Fruit fly (Drosophila melanogaster) whole organism, prepupa: ENCODE results near the gene msl-2.
A peak's percentile ranks its signal among the peaks of the same experiment; 100 is the strongest.

Experiments
- CG10631 ChIP-seq: fragments of 200-800 bp; sonication (Bioruptor generic); optimal IDR thresholded peaks from 2 replicates; lab custom pipeline; 2016; ENCODE audit warnings: missing biosample characterization, missing genetic modification characterization
- CG10669 ChIP-seq: fragments of 200-800 bp; sonication (Bioruptor generic); optimal IDR thresholded peaks from 3 replicates; lab custom pipeline; 2018; ENCODE audit warnings: missing biosample characterization, mild to moderate bottlenecking, missing genetic modification characterization, moderate library complexity
- CG11902 ChIP-seq: fragments of 200-800 bp; sonication (Bioruptor generic); optimal IDR thresholded peaks from 3 replicates; lab custom pipeline; 2016; ENCODE audit warnings: missing biosample characterization, missing genetic modification characterization
- CG1621 ChIP-seq: fragments of 200-800 bp; sonication (Bioruptor generic); optimal IDR thresholded peaks from 3 replicates; lab custom pipeline; 2018; ENCODE audit warnings: missing biosample characterization, mild to moderate bottlenecking, missing genetic modification characterization
- CG16779 ChIP-seq: fragments of 200-800 bp; sonication (Bioruptor generic); optimal IDR thresholded peaks from 3 replicates; lab custom pipeline; 2017; ENCODE audit warnings: missing biosample characterization, mild to moderate bottlenecking, missing genetic modification characterization
- CG3032 ChIP-seq: fragments of 200-800 bp; optimal IDR thresholded peaks from 2 replicates; lab custom pipeline; 2019; ENCODE audit warnings: missing biosample characterization, mild to moderate bottlenecking, missing genetic modification characterization, moderate library complexity
- CG32006 ChIP-seq: fragments of 200-800 bp; sonication (Bioruptor generic); optimal IDR thresholded peaks from 3 replicates; lab custom pipeline; 2017; ENCODE audit warnings: missing biosample characterization, mild to moderate bottlenecking, missing genetic modification characterization
- CG34406 ChIP-seq: fragments of 200-800 bp; sonication (Bioruptor generic); optimal IDR thresholded peaks from 3 replicates; lab custom pipeline; 2016; ENCODE audit warnings: missing biosample characterization, missing genetic modification characterization
- CG3919 ChIP-seq: fragments of 200-800 bp; sonication (Bioruptor generic); optimal IDR thresholded peaks from 3 replicates; lab custom pipeline; 2016; ENCODE audit warnings: missing biosample characterization, missing genetic modification characterization
- CG4318 ChIP-seq: fragments of 200-800 bp; sonication (Bioruptor generic); optimal IDR thresholded peaks from 3 replicates; lab custom pipeline; 2017; ENCODE audit warnings: missing biosample characterization, mild to moderate bottlenecking, missing genetic modification characterization
- CG6163 ChIP-seq: fragments of 200-800 bp; sonication (Bioruptor generic); IDR thresholded peaks from 3 replicates; pipeline ENCODE4 v1.3.6; 2022; ENCODE audit warnings: missing biosample characterization, missing genetic modification characterization
- CG6276 ChIP-seq: fragments of 200-800 bp; sonication (Bioruptor generic); optimal IDR thresholded peaks from 2 replicates; lab custom pipeline; 2017; ENCODE audit warnings: missing biosample characterization, mild to moderate bottlenecking, missing genetic modification characterization
- CG6792 ChIP-seq: fragments of 200-800 bp; sonication (Bioruptor generic); optimal IDR thresholded peaks from 3 replicates; lab custom pipeline; 2016; ENCODE audit warnings: missing biosample characterization, missing genetic modification characterization
- CG6808 ChIP-seq: fragments of 200-800 bp; sonication (Bioruptor generic); optimal IDR thresholded peaks from 3 replicates; lab custom pipeline; 2017; ENCODE audit warnings: missing biosample characterization, missing genetic modification characterization, mild to moderate bottlenecking, moderate library complexity, missing genetic modification reagents
- CG6854 ChIP-seq: fragments of 200-800 bp; sonication (Bioruptor generic); optimal IDR thresholded peaks from 2 replicates; lab custom pipeline; 2017; ENCODE audit warnings: missing biosample characterization, mild to moderate bottlenecking, missing genetic modification characterization
- CG7368 ChIP-seq: fragments of 200-800 bp; sonication (Bioruptor generic); optimal IDR thresholded peaks from 3 replicates; lab custom pipeline; 2016; ENCODE audit warnings: missing biosample characterization, missing genetic modification characterization
- CG8319 ChIP-seq: fragments of 200-800 bp; sonication (Bioruptor generic); optimal IDR thresholded peaks from 3 replicates; lab custom pipeline; 2016; ENCODE audit warnings: missing biosample characterization, missing genetic modification characterization
- Eip75B ChIP-seq: fragments of 200-800 bp; sonication (Bioruptor generic); optimal IDR thresholded peaks from 3 replicates; lab custom pipeline; 2016; ENCODE audit warnings: missing biosample characterization, missing genetic modification characterization
- Eip78C ChIP-seq: fragments of 200-800 bp; sonication (Bioruptor generic); peaks from one replicate; lab custom pipeline; 2016; ENCODE audit warnings: missing biosample characterization, missing genetic modification characterization
- Eip93F ChIP-seq: fragments of 200-800 bp; sonication (Bioruptor generic); optimal IDR thresholded peaks from 2 replicates; lab custom pipeline; 2016; ENCODE audit warnings: missing biosample characterization, mild to moderate bottlenecking, missing genetic modification characterization
- Ets21C ChIP-seq: fragments of 200-800 bp; sonication (Bioruptor generic); optimal IDR thresholded peaks from 3 replicates; lab custom pipeline; 2016; ENCODE audit warnings: missing biosample characterization, missing genetic modification characterization
- Ets96B ChIP-seq: fragments of 200-800 bp; optimal IDR thresholded peaks from 2 replicates; lab custom pipeline; 2019; ENCODE audit warnings: missing biosample characterization, mild to moderate bottlenecking, missing genetic modification characterization, moderate library complexity
- Gug ChIP-seq: fragments of 200-800 bp; sonication (Bioruptor generic); IDR thresholded peaks from 2 replicates; pipeline ENCODE4 v1.3.6; 2022; ENCODE audit warnings: missing biosample characterization, missing genetic modification characterization
- Hr38 ChIP-seq: sonication (Bioruptor generic); optimal IDR thresholded peaks from 2 replicates; lab custom pipeline; 2016; ENCODE audit warnings: missing biosample characterization, missing genetic modification characterization
- Hr4 ChIP-seq: fragments of 200-800 bp; sonication (Bioruptor generic); optimal IDR thresholded peaks from 3 replicates; lab custom pipeline; 2016; ENCODE audit warnings: missing biosample characterization, missing genetic modification characterization
- Lpt ChIP-seq: fragments of 200-800 bp; sonication (Bioruptor generic); optimal IDR thresholded peaks from 3 replicates; lab custom pipeline; 2016; ENCODE audit warnings: missing biosample characterization, missing genetic modification characterization
- OdsH ChIP-seq: fragments of 200-800 bp; sonication (Bioruptor generic); optimal IDR thresholded peaks from 3 replicates; lab custom pipeline; 2016; ENCODE audit warnings: missing biosample characterization, missing genetic modification characterization
- Smox ChIP-seq: fragments of 200-800 bp; sonication (Bioruptor generic); optimal IDR thresholded peaks from 3 replicates; lab custom pipeline; 2016; ENCODE audit warnings: missing biosample characterization, missing genetic modification characterization
- Sox102F ChIP-seq: fragments of 200-800 bp; sonication (Bioruptor generic); optimal IDR thresholded peaks from 2 replicates; lab custom pipeline; 2016; ENCODE audit warnings: missing biosample characterization, mild to moderate bottlenecking, missing genetic modification characterization
- Sox14 ChIP-seq: fragments of 200-800 bp; sonication (Bioruptor generic); optimal IDR thresholded peaks from 3 replicates; lab custom pipeline; 2016; ENCODE audit warnings: missing biosample characterization, missing genetic modification characterization
- Sox15 ChIP-seq: fragments of 200-800 bp; sonication (Bioruptor generic); optimal IDR thresholded peaks from 3 replicates; lab custom pipeline; 2016; ENCODE audit warnings: missing biosample characterization, missing genetic modification characterization
- acj6 ChIP-seq: fragments of 200-800 bp; sonication (Bioruptor generic); optimal IDR thresholded peaks from 3 replicates; lab custom pipeline; 2016; ENCODE audit warnings: missing biosample characterization, missing genetic modification characterization
- cyc ChIP-seq: fragments of 200-800 bp; sonication (Bioruptor generic); optimal IDR thresholded peaks from 3 replicates; lab custom pipeline; 2016; ENCODE audit warnings: missing biosample characterization, missing genetic modification characterization
- dac ChIP-seq: fragments of 200-800 bp; sonication (Bioruptor generic); optimal IDR thresholded peaks from 2 replicates; lab custom pipeline; 2017; ENCODE audit warnings: missing biosample characterization, mild to moderate bottlenecking, missing genetic modification characterization
- dsx ChIP-seq: fragments of 200-800 bp; optimal IDR thresholded peaks from 3 replicates; lab custom pipeline; 2019; ENCODE audit warnings: missing biosample characterization, mild to moderate bottlenecking, missing genetic modification characterization, moderate library complexity; ENCODE audit not compliant: poor library complexity, severe bottlenecking
- eg ChIP-seq: fragments of 200-800 bp; sonication (Bioruptor generic); IDR thresholded peaks from 3 replicates; pipeline ENCODE4 v1.3.6; 2022; ENCODE audit warnings: missing biosample characterization, missing genetic modification characterization
- esn ChIP-seq: fragments of 200-800 bp; sonication (Bioruptor generic); optimal IDR thresholded peaks from 2 replicates; lab custom pipeline; 2016; ENCODE audit warnings: missing biosample characterization, mild to moderate bottlenecking, missing genetic modification characterization, moderate library complexity
- fd59A ChIP-seq: fragments of 200-800 bp; sonication (Bioruptor generic); optimal IDR thresholded peaks from 2 replicates; lab custom pipeline; 2017; ENCODE audit warnings: missing biosample characterization, mild to moderate bottlenecking, missing genetic modification characterization, missing genetic modification reagents
- fkh ChIP-seq: fragments of 200-800 bp; sonication (Bioruptor generic); optimal IDR thresholded peaks from 3 replicates; lab custom pipeline; 2017; ENCODE audit warnings: missing biosample characterization, mild to moderate bottlenecking, missing genetic modification characterization, moderate library complexity
- lz ChIP-seq: fragments of 200-800 bp; sonication (Bioruptor generic); optimal IDR thresholded peaks from 3 replicates; lab custom pipeline; 2016; ENCODE audit warnings: missing biosample characterization, missing genetic modification characterization
- net ChIP-seq: fragments of 200-800 bp; sonication (Bioruptor generic); optimal IDR thresholded peaks from 3 replicates; lab custom pipeline; 2016; ENCODE audit warnings: missing biosample characterization, missing genetic modification characterization
- pdm3 ChIP-seq: fragments of 200-800 bp; sonication (Bioruptor generic); optimal IDR thresholded peaks from 3 replicates; lab custom pipeline; 2016; ENCODE audit warnings: missing biosample characterization, missing genetic modification characterization
- salr ChIP-seq, 2 experiments: fragments of 200-800 bp; sonication (Bioruptor generic); optimal IDR thresholded peaks; 3 replicates each; lab custom pipeline; 2016 to 2018; ENCODE audit warnings: missing biosample characterization in 2 of 2, missing genetic modification characterization in 2 of 2, mild to moderate bottlenecking in 1 of 2
- spab ChIP-seq: fragments of 200-800 bp; sonication (Bioruptor generic); optimal IDR thresholded peaks from 2 replicates; lab custom pipeline; 2017; ENCODE audit warnings: missing biosample characterization, mild to moderate bottlenecking, missing genetic modification characterization, missing genetic modification reagents
- ss ChIP-seq, 2 experiments: fragments of 200-800 bp; sonication (Bioruptor generic); optimal IDR thresholded peaks; 2 replicates in 1 of 2; 3 replicates in 1 of 2; lab custom pipeline; 2017 to 2018; ENCODE audit warnings: mild to moderate bottlenecking in 2 of 2, missing biosample characterization in 2 of 2, missing genetic modification characterization in 2 of 2, moderate library complexity in 1 of 2
- svp ChIP-seq: fragments of 200-800 bp; sonication (Bioruptor generic); peaks from one replicate; lab custom pipeline; 2016; ENCODE audit warnings: missing biosample characterization, missing genetic modification characterization
- topi ChIP-seq: fragments of 200-800 bp; sonication (Bioruptor generic); optimal IDR thresholded peaks from 3 replicates; lab custom pipeline; 2016; ENCODE audit warnings: missing biosample characterization, missing genetic modification characterization
- vri ChIP-seq: fragments of 200-800 bp; sonication (Bioruptor generic); optimal IDR thresholded peaks from 3 replicates; lab custom pipeline; 2016; ENCODE audit warnings: missing biosample characterization, mild to moderate bottlenecking, missing genetic modification characterization

msl-2 gene

DNA sequence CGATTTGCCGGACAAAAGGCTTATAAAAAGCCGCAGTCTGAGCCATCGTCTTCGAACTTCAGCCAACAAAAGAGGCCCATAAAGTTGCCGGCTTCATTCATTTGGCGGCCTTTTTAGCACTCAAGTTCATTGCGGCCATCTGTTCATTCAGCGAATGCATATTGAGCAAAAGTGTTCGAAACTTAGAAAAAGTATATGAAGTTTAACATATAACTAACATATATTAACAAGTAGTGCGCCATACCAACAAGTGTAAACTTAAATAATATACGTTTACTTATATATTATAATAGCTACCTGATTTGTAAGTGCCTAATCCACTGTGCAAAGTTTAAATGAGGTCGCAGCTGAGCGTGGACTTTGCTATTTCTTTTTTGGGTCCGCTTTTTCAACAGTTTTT is 29.6 kb downstream of the msl-2 start (continued):
- TF ChIP-seq ss (GFP tag; optimal IDR thresholded peaks at IDR 0.05; lab: Kevin White, UChicago) (no peak), CG3032 (tag; lab: Kevin White, UChicago) (no peak), CG6854 (GFP tag; lab: Kevin White, UChicago) (no peak), CG3919 (no peak), CG6792 (no peak), topi (GFP tag; lab: Kevin White, UChicago) (no peak), Ets96B (tag; lab: Kevin White, UChicago) (no peak), Eip93F (no peak), acj6 (GFP tag; lab: Kevin White, UChicago) (no peak), CG6276 (GFP tag; lab: Kevin White, UChicago) (peak; percentile 12), fd59A (GFP tag; lab: Kevin White, UChicago) (no peak), Smox (GFP tag; lab: Kevin White, UChicago) (no peak), dsx (GFP tag; lab: Kevin White, UChicago) (no peak), OdsH (peak; percentile 39), Sox15 (GFP tag; lab: Kevin White, UChicago) (no peak), CG11902 (GFP tag; lab: Kevin White, UChicago) (no peak), Gug (GFP tag; lab: Robert Waterston, UW) (no peak), Sox14 (GFP tag; lab: Kevin White, UChicago) (peak; percentile 15), Eip78C (GFP tag; lab: Kevin White, UChicago) (peak; percentile 67), cyc (GFP tag; lab: Kevin White, UChicago) (no peak), salr (GFP tag; optimal IDR thresholded peaks at IDR 0.05; lab: Kevin White, UChicago) (no peak)

- TF ChIP-seq lz (GFP tag; lab: Kevin White, UChicago) (no peak), acj6 (GFP tag; lab: Kevin White, UChicago) (no peak), CG1621 (tag; lab: Kevin White, UChicago) (no peak), CG6808 (no peak), CG6276 (GFP tag; lab: Kevin White, UChicago) (peak; percentile 42), CG6163 (GFP tag; lab: Robert Waterston, UW) (peak; percentile 68), Ets21C (no peak), fd59A (GFP tag; lab: Kevin White, UChicago) (no peak), Ets96B (tag; lab: Kevin White, UChicago) (no peak), CG3032 (tag; lab: Kevin White, UChicago) (no peak), dac (GFP tag; lab: Kevin White, UChicago) (peak; percentile 30), Eip78C (GFP tag; lab: Kevin White, UChicago) (peak; percentile 32), Sox15 (GFP tag; lab: Kevin White, UChicago) (no peak), CG7368 (GFP tag; lab: Kevin White, UChicago) (no peak), Sox102F (GFP tag; lab: Kevin White, UChicago) (no peak), eg (GFP tag; lab: Robert Waterston, UW) (peak; percentile 75; the same call in 2 of the 3 replicates), esn (GFP tag; lab: Kevin White, UChicago) (no peak), CG4318 (GFP tag; lab: Kevin White, UChicago) (no peak), spab (GFP tag; lab: Kevin White, UChicago) (no peak), Lpt (GFP tag; lab: Kevin White, UChicago) (no peak), Gug (GFP tag; lab: Robert Waterston, UW) (peak; percentile 38; the same call in 1 of the 2 replicates), CG10669 (GFP tag; lab: Kevin White, UChicago) (no peak), salr (GFP tag; optimal IDR thresholded peaks at IDR 0.05; lab: Kevin White, UChicago) (no peak), vri (no peak), CG3919 (no peak), CG6792 (no peak), pdm3 (GFP tag; lab: Kevin White, UChicago) (no peak), CG32006 (GFP tag; lab: Kevin White, UChicago) (peak; percentile 63), CG34406 (GFP tag; lab: Kevin White, UChicago) (no peak), CG10631 (GFP tag; lab: Kevin White, UChicago) (no peak), svp (peak; percentile 35), OdsH (peak; percentile 13), CG8319 (GFP tag; lab: Kevin White, UChicago) (no peak), fkh (GFP tag; lab: Kevin White, UChicago) (no peak), Smox (GFP tag; lab: Kevin White, UChicago) (no peak), Eip75B (no peak), CG16779 (tag; lab: Kevin White, UChicago) (no peak), net (no peak), CG11902 (GFP tag; lab: Kevin White, UChicago) (no peak), dsx (GFP tag; lab: Kevin White, UChicago) (no peak), Hr4 (GFP tag; lab: Kevin White, UChicago) (peak; percentile 63), Hr38 (no peak)
Observed at dm6 chr2L:3435086-3435485, 30.8 kb downstream of the msl-2 start.
